Worm (Caenorhabditis elegans) whole organism, L2 larva: ENCODE data around the gene dnj-10.
A peak's percentile ranks its signal among the peaks of the same experiment; 100 is the strongest.

Source experiments
- C34F6.9 ChIP-seq: fragments of 150-350 bp; optimal IDR thresholded peaks from 2 replicates; lab custom pipeline; 2014; ENCODE audit warnings: missing biosample characterization, missing genetic modification characterization
- F13H6.1 ChIP-seq: sonication (generic microtip); optimal IDR thresholded peaks from 2 replicates; lab custom pipeline; 2016; ENCODE audit warnings: missing genetic modification characterization, missing compliant biosample characterization
- R02D3.7 ChIP-seq: fragments of 150-350 bp; optimal IDR thresholded peaks from 2 replicates; lab custom pipeline; 2014; ENCODE audit warnings: missing biosample characterization, missing genetic modification characterization
- ZK546.5 ChIP-seq: sonication (generic microtip); optimal IDR thresholded peaks from 2 replicates; lab custom pipeline; 2017; ENCODE audit warnings: missing biosample characterization, missing genetic modification characterization
- alr-1 ChIP-seq: fragments of 150-350 bp; optimal IDR thresholded peaks from 2 replicates; lab custom pipeline; 2014; ENCODE audit warnings: missing biosample characterization, missing genetic modification characterization
- aly-2 ChIP-seq: fragments of 150-350 bp; optimal IDR thresholded peaks from 2 replicates; lab custom pipeline; 2014; ENCODE audit warnings: missing biosample characterization, missing genetic modification characterization
- blmp-1 ChIP-seq: sonication (generic microtip); optimal IDR thresholded peaks from 2 replicates; lab custom pipeline; 2017; ENCODE audit warnings: missing genetic modification characterization, mild to moderate bottlenecking, missing compliant biosample characterization, antibody characterized with exemption, moderate library complexity; ENCODE audit not compliant: insufficient read depth
- ceh-16 ChIP-seq: fragments of 150-350 bp; optimal IDR thresholded peaks from 2 replicates; lab custom pipeline; 2014; ENCODE audit warnings: missing biosample characterization, missing genetic modification characterization
- crh-2 ChIP-seq: sonication (generic microtip); optimal IDR thresholded peaks from 2 replicates; lab custom pipeline; 2017; ENCODE audit warnings: missing biosample characterization, missing genetic modification characterization
- dmd-4 ChIP-seq: sonication (generic microtip); optimal IDR thresholded peaks from 2 replicates; lab custom pipeline; 2017; ENCODE audit warnings: missing biosample characterization, missing genetic modification characterization
- egl-27 ChIP-seq: sonication (generic microtip); optimal IDR thresholded peaks from 3 replicates; lab custom pipeline; 2017; ENCODE audit warnings: missing biosample characterization, missing genetic modification reagents, missing genetic modification characterization
- elt-3 ChIP-seq: sonication (generic microtip); optimal IDR thresholded peaks from 2 replicates; lab custom pipeline; 2017; ENCODE audit warnings: missing biosample characterization, missing genetic modification characterization
- gmeb-1 ChIP-seq: fragments of 150-350 bp; optimal IDR thresholded peaks from 2 replicates; lab custom pipeline; 2014; ENCODE audit warnings: missing biosample characterization, missing genetic modification characterization
- lin-11 ChIP-seq: fragments of 150-350 bp; sonication (generic microtip); optimal IDR thresholded peaks from 2 replicates; lab custom pipeline; 2014; ENCODE audit warnings: missing biosample characterization, missing genetic modification characterization, inconsistent platforms, mixed read lengths
- lin-13 ChIP-seq: fragments of 150-350 bp; optimal IDR thresholded peaks from 2 replicates; lab custom pipeline; 2014; ENCODE audit warnings: missing biosample characterization, missing genetic modification reagents, missing genetic modification characterization
- lin-39 ChIP-seq: fragments of 150-350 bp; optimal IDR thresholded peaks from 2 replicates; lab custom pipeline; 2014; ENCODE audit warnings: missing biosample characterization, missing genetic modification reagents, missing genetic modification characterization
- lsy-2 ChIP-seq, 2 experiments: fragments of 150-350 bp in 1 of 2; sonication (generic microtip) in 1 of 2; optimal IDR thresholded peaks; 2 replicates each; lab custom pipeline; 2014 to 2017; ENCODE audit warnings: missing biosample characterization in 2 of 2, missing genetic modification characterization in 2 of 2
- mab-5 ChIP-seq: fragments of 150-350 bp; optimal IDR thresholded peaks from 2 replicates; lab custom pipeline; 2014; ENCODE audit warnings: missing biosample characterization, missing genetic modification characterization
- mbf-1 ChIP-seq: sonication (generic microtip); optimal IDR thresholded peaks from 2 replicates; lab custom pipeline; 2017; ENCODE audit warnings: missing biosample characterization, missing genetic modification characterization
- mdl-1 ChIP-seq, 2 experiments: fragments of 150-350 bp in 1 of 2; sonication (generic microtip) in 1 of 2; optimal IDR thresholded peaks; 2 replicates each; lab custom pipeline; 2017; ENCODE audit warnings: missing biosample characterization in 2 of 2, missing genetic modification characterization in 2 of 2
- nhr-11 ChIP-seq: fragments of 150-350 bp; optimal IDR thresholded peaks from 2 replicates; lab custom pipeline; 2014; ENCODE audit warnings: missing biosample characterization, missing genetic modification characterization
- nhr-12 ChIP-seq: fragments of 150-350 bp; optimal IDR thresholded peaks from 2 replicates; lab custom pipeline; 2014; ENCODE audit warnings: missing biosample characterization, missing genetic modification characterization
- nhr-129 ChIP-seq: fragments of 150-350 bp; optimal IDR thresholded peaks from 2 replicates; lab custom pipeline; 2014; ENCODE audit warnings: missing biosample characterization, missing genetic modification characterization
- nhr-21 ChIP-seq: fragments of 150-350 bp; optimal IDR thresholded peaks from 2 replicates; lab custom pipeline; 2014; ENCODE audit warnings: missing biosample characterization, missing genetic modification characterization
- nhr-23 ChIP-seq: fragments of 150-350 bp; optimal IDR thresholded peaks from 2 replicates; lab custom pipeline; 2014; ENCODE audit warnings: missing biosample characterization, missing genetic modification reagents, missing genetic modification characterization
- nhr-237 ChIP-seq: fragments of 150-350 bp; optimal IDR thresholded peaks from 2 replicates; lab custom pipeline; 2014; ENCODE audit warnings: missing biosample characterization, missing genetic modification characterization
- nhr-25 ChIP-seq: fragments of 150-350 bp; sonication (generic microtip); optimal IDR thresholded peaks from 3 replicates; lab custom pipeline; 2014; ENCODE audit warnings: missing biosample characterization, missing genetic modification characterization
- nhr-77 ChIP-seq: fragments of 150-350 bp; optimal IDR thresholded peaks from 2 replicates; lab custom pipeline; 2014; ENCODE audit warnings: missing biosample characterization, missing genetic modification characterization
- peb-1 ChIP-seq: fragments of 150-350 bp; optimal IDR thresholded peaks from 2 replicates; lab custom pipeline; 2014; ENCODE audit warnings: missing biosample characterization, missing genetic modification characterization
- sem-4 ChIP-seq: fragments of 150-350 bp; optimal IDR thresholded peaks from 2 replicates; lab custom pipeline; 2014; ENCODE audit warnings: missing biosample characterization, missing genetic modification reagents, missing genetic modification characterization
- skn-1 ChIP-seq: sonication (generic microtip); optimal IDR thresholded peaks from 2 replicates; lab custom pipeline; 2017; ENCODE audit warnings: missing biosample characterization, missing genetic modification characterization
- sma-3 ChIP-seq: sonication (generic microtip); optimal IDR thresholded peaks from 2 replicates; lab custom pipeline; 2016; ENCODE audit warnings: missing genetic modification reagents, missing genetic modification characterization, missing compliant biosample characterization
- sma-9 ChIP-seq, 2 experiments: fragments of 150-350 bp in 1 of 2; sonication (generic microtip) in 1 of 2; optimal IDR thresholded peaks; 2 replicates each; lab custom pipeline; 2014 to 2016; ENCODE audit warnings: missing genetic modification characterization in 2 of 2, mild to moderate bottlenecking in 1 of 2, missing biosample characterization in 1 of 2, missing compliant biosample characterization in 1 of 2, missing genetic modification reagents in 1 of 2, moderate library complexity in 1 of 2
- unc-39 ChIP-seq: fragments of 150-350 bp; optimal IDR thresholded peaks from 2 replicates; lab custom pipeline; 2014; ENCODE audit warnings: missing biosample characterization, missing genetic modification characterization
- zag-1 ChIP-seq: fragments of 150-350 bp; optimal IDR thresholded peaks from 2 replicates; lab custom pipeline; 2014; ENCODE audit warnings: missing biosample characterization, missing genetic modification characterization
- ztf-1 ChIP-seq: fragments of 200-800 bp; sonication (Bioruptor generic); conservative IDR thresholded peaks from 2 replicates; pipeline ENCODE4 v1.3.6; 2022; ENCODE audit warnings: missing genetic modification characterization, missing compliant biosample characterization
- ztf-4 ChIP-seq: fragments of 150-350 bp; optimal IDR thresholded peaks from 2 replicates; lab custom pipeline; 2014; ENCODE audit warnings: missing biosample characterization, missing genetic modification characterization

Gene dnj-10

ce11 chrIII:8658367-8658761 lies 27.4 kb downstream of the dnj-10 start (continued):
- TF ChIP-seq blmp-1 (tag; lab: Kevin White, UChicago) (peak; percentile 45), lin-39 (tag; lab: Kevin White, UChicago) (no peak)
- TF ChIP-seq, all 48 proteins: peak for 26

- TF ChIP-seq R02D3.7 (tag; lab: Kevin White, UChicago) (no peak), egl-27 (tag; lab: Kevin White, UChicago) (no peak), nhr-11 (tag; lab: Kevin White, UChicago) (no peak), nhr-25 (tag; lab: Kevin White, UChicago) (peak; percentile 28), unc-39 (tag; lab: Kevin White, UChicago) (no peak), lsy-2 (tag; optimal IDR thresholded peaks at IDR 0.05; lab: Kevin White, UChicago) (no peak)
- TF ChIP-seq, all 48 proteins: peak for 1
Observed at ce11 chrIII:8663143-8663542, 32.2 kb downstream of the dnj-10 start.

ce11 chrIII:8664897-8665388 lies 34.0 kb downstream of the dnj-10 start, which contains the start of gene F22B7.1:
F22B7.1 (plus strand) TSS chrIII:8665338.
- TF ChIP-seq C34F6.9 (peak; percentile 26), nhr-25 (tag; lab: Kevin White, UChicago) (no peak), sma-3 (GFP tag; lab: Kevin White, UChicago) (no peak), mab-5 (tag; lab: Kevin White, UChicago) (no peak), lsy-2 (tag; optimal IDR thresholded peaks at IDR 0.05; lab: Kevin White, UChicago) (peak in 1 of 2 experiments; percentile 60), F13H6.1 (no peak)

ce11 chrIII:8667382-8667781 lies 36.4 kb downstream of the dnj-10 start, which contains the start of gene dpy-19:
dpy-19 (minus strand) TSS chrIII:8667482.
- TF ChIP-seq elt-3 (tag; lab: Kevin White, UChicago): no peak
- no peak for TF ChIP-seq ztf-4 (tag; lab: Kevin White, UChicago)
- TF ChIP-seq nhr-237: no peak
- TF ChIP-seq blmp-1 (tag; lab: Kevin White, UChicago): no peak
- no peak for TF ChIP-seq ZK546.5 (tag; lab: Kevin White, UChicago)
- TF ChIP-seq skn-1 (tag; lab: Kevin White, UChicago): no peak
- no peak for TF ChIP-seq zag-1 (tag; lab: Kevin White, UChicago)
- no peak for TF ChIP-seq egl-27 (tag; lab: Kevin White, UChicago)
- TF ChIP-seq F13H6.1: no peak
- no peak for TF ChIP-seq lin-13 (GFP tag; lab: Kevin White, UChicago)
- TF ChIP-seq dmd-4 (tag; lab: Kevin White, UChicago): no peak
- no peak for TF ChIP-seq mab-5 (tag; lab: Kevin White, UChicago)
- no peak for TF ChIP-seq nhr-25 (tag; lab: Kevin White, UChicago)
- TF ChIP-seq nhr-23: no peak

- TF ChIP-seq nhr-129 (no peak), mdl-1 (tag; optimal IDR thresholded peaks at IDR 0.05; lab: Kevin White, UChicago) (no peak), alr-1 (no peak), ztf-4 (tag; lab: Kevin White, UChicago) (no peak), nhr-237 (no peak), R02D3.7 (tag; lab: Kevin White, UChicago) (no peak), peb-1 (no peak), lin-39 (tag; lab: Kevin White, UChicago) (no peak), sma-9 (GFP tag; optimal IDR thresholded peaks at IDR 0.05; lab: Kevin White, UChicago) (no peak), sma-9 (tag; optimal IDR thresholded peaks at IDR 0.05; lab: Kevin White, UChicago) (no peak), skn-1 (tag; lab: Kevin White, UChicago) (no peak), aly-2 (tag; lab: Kevin White, UChicago) (no peak)
- TF ChIP-seq, all 48 proteins: peak for 0
Observed at ce11 chrIII:8668717-8669116, 37.8 kb downstream of the dnj-10 start.

ce11 chrIII:8674980-8675485 lies 44.1 kb downstream of the dnj-10 start, which contains the start of gene pgl-2:
pgl-2 (minus strand) TSS chrIII:8675435.
- TF ChIP-seq elt-3 (tag; lab: Kevin White, UChicago) (no peak), lsy-2 (tag; optimal IDR thresholded peaks at IDR 0.05; lab: Kevin White, UChicago) (peak in 1 of 2 experiments; percentile 2)
- TF ChIP-seq, all 48 proteins: peak for 1

ce11 chrIII:8678371-8678770 lies 47.4 kb downstream of the dnj-10 start:
- TF ChIP-seq ceh-16 (tag; lab: Kevin White, UChicago): no peak
- TF ChIP-seq F13H6.1: peak; percentile 53
- no peak for TF ChIP-seq skn-1 (tag; lab: Kevin White, UChicago)
- peak; percentile 32 for TF ChIP-seq lin-11 (tag; lab: Kevin White, UChicago)
- no peak for TF ChIP-seq nhr-12
- no peak for TF ChIP-seq aly-2 (tag; lab: Kevin White, UChicago)
- no peak for TF ChIP-seq alr-1
- no peak for TF ChIP-seq ZK546.5 (tag; lab: Kevin White, UChicago)
- TF ChIP-seq sem-4 (tag; lab: Kevin White, UChicago): peak; percentile 34
- TF ChIP-seq unc-39 (tag; lab: Kevin White, UChicago): no peak
- peak; percentile 64 for TF ChIP-seq nhr-21 (tag; lab: Kevin White, UChicago)
- TF ChIP-seq ztf-4 (tag; lab: Kevin White, UChicago): no peak
- TF ChIP-seq ztf-1: no peak
- no peak for TF ChIP-seq nhr-77 (tag; lab: Kevin White, UChicago)
- TF ChIP-seq peb-1: no peak
- TF ChIP-seq nhr-237: no peak
- no peak for TF ChIP-seq mbf-1 (tag; lab: Kevin White, UChicago)
- TF ChIP-seq lin-13 (GFP tag; lab: Kevin White, UChicago): peak; percentile 60
- TF ChIP-seq crh-2 (tag; lab: Kevin White, UChicago): peak; percentile 57
- peak; percentile 58 for TF ChIP-seq gmeb-1 (tag; lab: Kevin White, UChicago)
- TF ChIP-seq blmp-1 (tag; lab: Kevin White, UChicago): no peak
